Fruit fly (Drosophila melanogaster) whole organism, embryonic: ENCODE data around the gene CG43077.

Source experiments
- Adf1 ChIP-seq: fragments of 200-800 bp; sonication (Bioruptor generic); IDR thresholded peaks from 2 replicates; pipeline ENCODE4 v1.3.6; 2022; ENCODE audit warnings: missing biosample characterization, missing genetic modification characterization
- Asciz ChIP-seq: fragments of 200-800 bp; sonication (Bioruptor generic); optimal IDR thresholded peaks from 2 replicates; lab custom pipeline; 2017; ENCODE audit warnings: missing biosample characterization, mild to moderate bottlenecking, missing genetic modification characterization, missing genetic modification reagents
- Atf-2 ChIP-seq: fragments of 200-800 bp; sonication (Bioruptor generic); optimal IDR thresholded peaks from 2 replicates; lab custom pipeline; 2016; ENCODE audit warnings: missing biosample characterization, missing genetic modification characterization
- CG10267 ChIP-seq: fragments of 200-800 bp; sonication (Bioruptor generic); optimal IDR thresholded peaks from 2 replicates; lab custom pipeline; 2018; ENCODE audit warnings: missing biosample characterization, mild to moderate bottlenecking, missing genetic modification characterization, moderate library complexity
- CG10321 ChIP-seq: fragments of 200-800 bp; sonication (Bioruptor generic); IDR thresholded peaks from 2 replicates; pipeline ENCODE4 v1.3.6; 2022; ENCODE audit warnings: missing biosample characterization, missing genetic modification characterization
- CG10366 ChIP-seq: fragments of 200-800 bp; sonication (Bioruptor generic); IDR thresholded peaks from 2 replicates; pipeline ENCODE4 v1.3.6; 2022; ENCODE audit warnings: missing biosample characterization, missing genetic modification characterization
- CG12744 ChIP-seq: fragments of 200-800 bp; sonication (Bioruptor generic); optimal IDR thresholded peaks from 2 replicates; lab custom pipeline; 2016; ENCODE audit warnings: missing biosample characterization, missing genetic modification characterization
- CG14860 ChIP-seq: fragments of 200-800 bp; sonication (Bioruptor generic); IDR thresholded peaks from 3 replicates; pipeline ENCODE4 v1.3.6; 2022; ENCODE audit warnings: missing biosample characterization, missing genetic modification characterization; ENCODE audit not compliant: partially characterized antibody
- CG30020 ChIP-seq: fragments of 200-800 bp; optimal IDR thresholded peaks from 2 replicates; lab custom pipeline; 2019; ENCODE audit warnings: missing biosample characterization, mild to moderate bottlenecking, missing genetic modification characterization, moderate library complexity
- CG30431 ChIP-seq: fragments of 200-800 bp; sonication (Bioruptor generic); optimal IDR thresholded peaks from 2 replicates; lab custom pipeline; 2017; ENCODE audit warnings: missing biosample characterization, missing genetic modification characterization
- CG34224 ChIP-seq: fragments of 200-800 bp; sonication (Bioruptor generic); IDR thresholded peaks from 3 replicates; pipeline ENCODE4 v1.3.6; 2022; ENCODE audit warnings: missing biosample characterization, missing genetic modification characterization; ENCODE audit not compliant: partially characterized antibody
- CG6175 ChIP-seq: fragments of 200-800 bp; sonication (Bioruptor generic); IDR thresholded peaks from 3 replicates; pipeline ENCODE4 v1.3.6; 2022; ENCODE audit warnings: missing biosample characterization, missing genetic modification characterization
- CG9817 ChIP-seq: fragments of 200-800 bp; sonication (Bioruptor generic); optimal IDR thresholded peaks from 2 replicates; lab custom pipeline; 2018; ENCODE audit warnings: missing biosample characterization, mild to moderate bottlenecking, missing genetic modification characterization, moderate library complexity
- Dip2 ChIP-seq: fragments of 200-800 bp; sonication (Bioruptor generic); IDR thresholded peaks from 2 replicates; pipeline ENCODE4 v1.3.6; 2022; ENCODE audit warnings: missing biosample characterization, missing genetic modification characterization
- Fer3 ChIP-seq: fragments of 200-800 bp; sonication (Bioruptor generic); optimal IDR thresholded peaks from 2 replicates; lab custom pipeline; 2018; ENCODE audit warnings: missing biosample characterization, mild to moderate bottlenecking, missing genetic modification characterization, moderate library complexity
- Gug ChIP-seq: fragments of 200-800 bp; sonication (Bioruptor generic); IDR thresholded peaks from 4 replicates; pipeline ENCODE4 v1.3.6; 2022; ENCODE audit warnings: missing biosample characterization, missing genetic modification characterization
- HHEX ChIP-seq: fragments of 200-800 bp; sonication (Bioruptor generic); optimal IDR thresholded peaks from 3 replicates; lab custom pipeline; 2017; ENCODE audit warnings: missing biosample characterization, mild to moderate bottlenecking, missing genetic modification characterization, missing genetic modification reagents
- Hr3 ChIP-seq: fragments of 200-800 bp; sonication (Bioruptor generic); optimal IDR thresholded peaks from 3 replicates; lab custom pipeline; 2016; ENCODE audit warnings: missing biosample characterization, missing genetic modification characterization
- Kr ChIP-seq: fragments of 200-800 bp; sonication (Bioruptor generic); optimal IDR thresholded peaks from 2 replicates; lab custom pipeline; 2017; ENCODE audit warnings: missing biosample characterization, mild to moderate bottlenecking, missing genetic modification characterization
- MESR4 ChIP-seq: fragments of 200-800 bp; sonication (Bioruptor generic); optimal IDR thresholded peaks from 2 replicates; lab custom pipeline; 2018; ENCODE audit warnings: missing biosample characterization, mild to moderate bottlenecking, missing genetic modification characterization, moderate library complexity
- Mad ChIP-seq: fragments of 200-800 bp; sonication (Bioruptor generic); optimal IDR thresholded peaks from 2 replicates; lab custom pipeline; 2016; ENCODE audit warnings: missing biosample characterization, missing genetic modification characterization
- Meics ChIP-seq: fragments of 200-800 bp; sonication (Bioruptor generic); optimal IDR thresholded peaks from 2 replicates; lab custom pipeline; 2017; ENCODE audit warnings: missing biosample characterization, mild to moderate bottlenecking, missing genetic modification characterization
- NC2β ChIP-seq: fragments of 200-800 bp; sonication (Bioruptor generic); optimal IDR thresholded peaks from 2 replicates; lab custom pipeline; 2016; ENCODE audit warnings: missing biosample characterization, missing genetic modification characterization
- Scr ChIP-seq: fragments of 200-800 bp; sonication (Bioruptor generic); IDR thresholded peaks from 2 replicates; pipeline ENCODE4 v1.3.6; 2022; ENCODE audit warnings: missing biosample characterization, missing genetic modification characterization; ENCODE audit not compliant: partially characterized antibody
- Sin3A ChIP-seq: fragments of >200 bp; optimal IDR thresholded peaks from 2 replicates; lab custom pipeline; 2018
- Sox102F ChIP-seq: fragments of 200-800 bp; sonication (Bioruptor generic); optimal IDR thresholded peaks from 2 replicates; lab custom pipeline; 2018; ENCODE audit warnings: missing biosample characterization, mild to moderate bottlenecking, missing genetic modification characterization, moderate library complexity
- Xbp1 ChIP-seq: fragments of 200-800 bp; sonication (Bioruptor generic); optimal IDR thresholded peaks from 3 replicates; lab custom pipeline; 2016; ENCODE audit warnings: missing biosample characterization, mild to moderate bottlenecking, missing genetic modification characterization
- chn ChIP-seq: fragments of 200-800 bp; sonication (Bioruptor generic); optimal IDR thresholded peaks from 2 replicates; lab custom pipeline; 2016; ENCODE audit warnings: missing biosample characterization, missing genetic modification characterization
- corto ChIP-seq: fragments of 200-800 bp; sonication (Bioruptor generic); optimal IDR thresholded peaks from 2 replicates; lab custom pipeline; 2016; ENCODE audit warnings: missing biosample characterization, mild to moderate bottlenecking, missing genetic modification characterization, moderate library complexity
- dmrt11E ChIP-seq: fragments of 200-800 bp; sonication (Bioruptor generic); optimal IDR thresholded peaks from 3 replicates; lab custom pipeline; 2018; ENCODE audit warnings: missing biosample characterization, mild to moderate bottlenecking, missing genetic modification characterization, moderate library complexity
- grn ChIP-seq: fragments of 200-800 bp; sonication (Bioruptor generic); optimal IDR thresholded peaks from 3 replicates; lab custom pipeline; 2017; ENCODE audit warnings: missing biosample characterization, missing genetic modification characterization
- gsb ChIP-seq: fragments of 200-800 bp; sonication (Bioruptor generic); IDR thresholded peaks from 2 replicates; pipeline ENCODE4 v1.3.6; 2022; ENCODE audit warnings: missing biosample characterization, missing genetic modification characterization
- gt ChIP-seq: fragments of 200-800 bp; sonication (Bioruptor generic); IDR thresholded peaks from 2 replicates; pipeline ENCODE4 v1.3.6; 2022; ENCODE audit warnings: missing biosample characterization, missing genetic modification characterization
- hb ChIP-seq: fragments of 200-800 bp; sonication (Bioruptor generic); IDR thresholded peaks from 3 replicates; pipeline ENCODE4 v1.3.6; 2022; ENCODE audit warnings: missing biosample characterization, missing genetic modification characterization; ENCODE audit not compliant: partially characterized antibody
- insv ChIP-seq, 2 experiments: fragments of 200-800 bp; sonication (Bioruptor generic); optimal IDR thresholded peaks; 3 replicates each; lab custom pipeline; 2016 to 2018; ENCODE audit warnings: missing biosample characterization in 2 of 2, missing genetic modification characterization in 2 of 2
- inv ChIP-seq: fragments of 200-800 bp; sonication (Bioruptor generic); IDR thresholded peaks from 2 replicates; pipeline ENCODE4 v1.3.6; 2022; ENCODE audit warnings: missing biosample characterization, missing genetic modification characterization; ENCODE audit not compliant: partially characterized antibody
- jumu ChIP-seq: fragments of 200-800 bp; sonication (Bioruptor generic); optimal IDR thresholded peaks from 3 replicates; lab custom pipeline; 2016; ENCODE audit warnings: missing biosample characterization, missing genetic modification characterization
- lola ChIP-seq, 3 experiments: fragments of >200 bp in 2 of 3; fragments of 200-800 bp in 1 of 3; sonication (Bioruptor generic) in 1 of 3; optimal IDR thresholded peaks; 2 replicates each; lab custom pipeline; 2017 to 2019; ENCODE audit warnings: missing biosample characterization in 3 of 3, missing genetic modification characterization in 3 of 3, mild to moderate bottlenecking in 1 of 3, moderate library complexity in 1 of 3
- mld ChIP-seq: fragments of 200-800 bp; sonication (Bioruptor generic); IDR thresholded peaks from 3 replicates; pipeline ENCODE4 v1.3.6; 2022; ENCODE audit warnings: missing biosample characterization, missing genetic modification characterization; ENCODE audit not compliant: partially characterized antibody
- nmo ChIP-seq: fragments of 200-800 bp; sonication (Bioruptor generic); optimal IDR thresholded peaks from 2 replicates; lab custom pipeline; 2018; ENCODE audit warnings: missing biosample characterization, mild to moderate bottlenecking, missing genetic modification characterization, moderate library complexity
- nom ChIP-seq: fragments of 200-800 bp; sonication (Bioruptor generic); optimal IDR thresholded peaks from 2 replicates; lab custom pipeline; 2017; ENCODE audit warnings: missing biosample characterization, missing genetic modification characterization, mild to moderate bottlenecking, moderate library complexity, missing genetic modification reagents
- pan ChIP-seq, 4 experiments: fragments of >200 bp in 3 of 4; fragments of 200-800 bp in 1 of 4; sonication (Bioruptor generic) in 1 of 4; optimal IDR thresholded peaks in 3 of 4; IDR thresholded peaks in 1 of 4; 2 replicates each; pipeline versions ENCODE4 v1.3.6 to Lab custom; 2017 to 2022; ENCODE audit warnings: missing biosample characterization in 2 of 4, missing genetic modification characterization in 2 of 4, mixed read lengths in 1 of 4
- pum ChIP-seq: fragments of 200-800 bp; sonication (Bioruptor generic); optimal IDR thresholded peaks from 2 replicates; lab custom pipeline; 2016; ENCODE audit warnings: missing biosample characterization, missing genetic modification characterization
- repo ChIP-seq: fragments of 200-800 bp; sonication (Bioruptor generic); optimal IDR thresholded peaks from 2 replicates; lab custom pipeline; 2016; ENCODE audit warnings: missing biosample characterization, missing genetic modification characterization
- sens-2 ChIP-seq: fragments of 200-800 bp; sonication (Bioruptor generic); IDR thresholded peaks from 2 replicates; pipeline ENCODE4 v1.3.6; 2022; ENCODE audit warnings: missing biosample characterization, missing genetic modification characterization
- trh ChIP-seq: fragments of 200-800 bp; sonication (Bioruptor generic); optimal IDR thresholded peaks from 2 replicates; lab custom pipeline; 2016; ENCODE audit warnings: missing biosample characterization, missing genetic modification characterization
- ttk ChIP-seq: fragments of 200-800 bp; sonication (Bioruptor generic); IDR thresholded peaks from 2 replicates; pipeline ENCODE4 v2.1.2; 2022; ENCODE audit warnings: missing biosample characterization, missing genetic modification characterization
- tup ChIP-seq: fragments of 200-800 bp; sonication (Bioruptor generic); optimal IDR thresholded peaks from 2 replicates; lab custom pipeline; 2016; ENCODE audit warnings: missing biosample characterization, mild to moderate bottlenecking, missing genetic modification characterization, moderate library complexity
- vnd ChIP-seq: fragments of 200-800 bp; sonication (Bioruptor generic); IDR thresholded peaks from 3 replicates; pipeline ENCODE4 v1.3.6; 2022; ENCODE audit warnings: missing biosample characterization, missing genetic modification characterization; ENCODE audit not compliant: partially characterized antibody

Gene CG43077

DNA sequence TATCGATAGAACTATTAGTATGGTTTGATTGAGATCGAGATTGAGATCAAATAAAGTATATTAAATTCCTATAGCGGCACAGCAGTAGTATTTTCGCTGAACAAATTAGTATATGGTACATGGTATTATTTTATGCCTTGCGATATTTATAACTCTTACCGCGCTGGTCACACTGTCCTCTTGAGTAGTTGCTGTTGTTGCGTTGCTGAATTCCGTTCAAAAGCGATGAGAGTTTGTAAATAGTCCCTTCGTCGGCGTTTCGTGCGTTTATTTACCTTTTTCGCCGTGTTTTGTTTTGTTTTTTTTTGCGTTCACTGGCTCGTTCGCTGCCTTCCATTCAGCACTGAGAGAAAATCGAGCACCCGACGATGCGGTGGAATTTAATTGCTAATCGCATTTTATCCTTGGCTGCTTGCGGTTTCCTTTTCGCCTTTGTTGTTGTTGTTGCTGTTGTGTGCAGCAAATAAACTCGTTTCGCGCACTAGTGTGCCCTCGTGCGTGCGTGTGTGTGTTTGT lies 39.1 kb upstream of the CG43077 start, which contains the start of gene CG5004 (continued):
- no peak for TF ChIP-seq Gug (GFP tag; lab: Robert Waterston, UW)
- peak; percentile 23 for TF ChIP-seq Sin3A (lab: Kevin White, UChicago)
- TF ChIP-seq Hr3, result no peak
- no peak for TF ChIP-seq repo (GFP tag; lab: Kevin White, UChicago)
- no peak for TF ChIP-seq CG10366
- TF ChIP-seq HHEX (GFP tag; lab: Kevin White, UChicago), result peak; percentile 9
- no peak for TF ChIP-seq CG9817 (tag; lab: Kevin White, UChicago)
- TF ChIP-seq mld, result no peak
- peak; percentile 76 for TF ChIP-seq grn (GFP tag; lab: Kevin White, UChicago)
- no peak for TF ChIP-seq Mad (GFP tag; lab: Kevin White, UChicago)
- TF ChIP-seq nom (GFP tag; lab: Kevin White, UChicago), result peak; percentile 29
- no peak for TF ChIP-seq Meics
- TF ChIP-seq Fer3 (tag; lab: Kevin White, UChicago), result no peak
- TF ChIP-seq hb (GFP tag; lab: Robert Waterston, UW), result peak; percentile 29; the same call in 2 of the 3 replicates
- TF ChIP-seq gsb, result no peak
- peak; percentile 44; the same call in 1 of the 3 replicates for TF ChIP-seq CG34224 (GFP tag; lab: Robert Waterston, UW)
- no peak for TF ChIP-seq Asciz
- TF ChIP-seq vnd (GFP tag; lab: Robert Waterston, UW), result 0 out of 3 replicates have a peak, but pooled peaks have one; percentile 25
- no peak for TF ChIP-seq gt
- peak; percentile 58 for TF ChIP-seq Scr (GFP tag; lab: Robert Waterston, UW)
- TF ChIP-seq ttk, result no peak
- no peak for TF ChIP-seq chn (GFP tag; lab: Kevin White, UChicago)
- no peak for TF ChIP-seq CG30020 (tag; lab: Kevin White, UChicago)
- no peak for TF ChIP-seq Xbp1 (GFP tag; lab: Kevin White, UChicago)
- no peak for TF ChIP-seq dmrt11E (tag; lab: Kevin White, UChicago)
- peak; percentile 23 for TF ChIP-seq MESR4 (GFP tag; lab: Kevin White, UChicago)
- TF ChIP-seq pan (optimal IDR thresholded peaks at IDR 0.05; lab: Kevin White, UChicago), result no peak
- no peak for TF ChIP-seq pan (GFP tag; optimal IDR thresholded peaks at IDR 0.05 in 1 of 2, IDR thresholded peaks at IDR 0.05 in 1 of 2)
- TF ChIP-seq Adf1 (GFP tag; lab: Robert Waterston, UW), result no peak
- TF ChIP-seq lola (GFP tag; optimal IDR thresholded peaks at IDR 0.05; lab: Kevin White, UChicago), result no peak
- no peak for TF ChIP-seq CG12744
- no peak for TF ChIP-seq CG30431 (GFP tag; lab: Kevin White, UChicago)
- TF ChIP-seq CG14860, result 0 out of 3 replicates have a peak, but pooled peaks have one; percentile 43
- no peak for TF ChIP-seq Dip2 (GFP tag; lab: Robert Waterston, UW)
- no peak for TF ChIP-seq trh
- TF ChIP-seq sens-2 (GFP tag; lab: Robert Waterston, UW), result no peak
- TF ChIP-seq inv (GFP tag; lab: Robert Waterston, UW), result peak; percentile 35; the same call in 1 of the 2 replicates
- TF ChIP-seq corto, result no peak
- no peak for TF ChIP-seq jumu (GFP tag; lab: Kevin White, UChicago)
- no peak for TF ChIP-seq tup (GFP tag; lab: Kevin White, UChicago)
- TF ChIP-seq Sox102F (GFP tag; lab: Kevin White, UChicago), result no peak
- TF ChIP-seq CG10321, result no peak
- TF ChIP-seq NC2β, result no peak
- no peak for TF ChIP-seq Atf-2 (GFP tag; lab: Kevin White, UChicago)
- TF ChIP-seq Kr, result no peak
- TF ChIP-seq CG6175, result no peak
- no peak for TF ChIP-seq pum (GFP tag; lab: Kevin White, UChicago)
- no peak for TF ChIP-seq nmo (GFP tag; lab: Kevin White, UChicago)
- no peak for TF ChIP-seq CG10267 (tag; lab: Kevin White, UChicago)
- TF ChIP-seq insv (GFP tag; optimal IDR thresholded peaks at IDR 0.05; lab: Kevin White, UChicago), result no peak
